Worm (Caenorhabditis elegans): Measurements from ENCODE around the gene C01G6.3.

Gene C01G6.3

DNA sequence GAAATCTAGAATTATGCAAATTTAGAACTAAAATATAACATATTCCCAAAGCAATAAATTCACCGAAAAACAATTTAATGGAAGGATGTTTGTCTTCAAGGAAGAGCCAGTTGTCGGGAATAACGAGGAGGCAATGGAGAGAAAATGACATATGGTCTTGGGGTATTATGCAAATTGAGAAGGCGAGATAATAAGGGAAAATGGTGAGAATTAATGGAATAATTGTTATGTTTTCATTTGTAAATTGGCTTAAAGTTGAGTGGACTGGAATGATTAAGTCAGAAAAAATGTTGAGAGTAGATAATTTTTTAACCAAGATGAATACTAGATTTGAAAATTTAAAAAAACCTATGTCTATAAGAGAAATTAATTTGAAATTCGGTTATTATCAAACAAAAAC is 35.2 kb downstream of the C01G6.3 start:
- TF ChIP-seq lin-39 (tag; optimal IDR thresholded peaks at IDR 0.05), result no peak
- no peak for TF ChIP-seq arid-1 (GFP tag; conservative IDR thresholded peaks at IDR 0.05)
- TF ChIP-seq ama-1 (optimal IDR thresholded peaks at IDR 0.05), result no peak
- TF ChIP-seq tag-97 (GFP tag; IDR thresholded peaks at IDR 0.05), result no peak
- TF ChIP-seq snpc-1.2 (GFP tag; IDR thresholded peaks at IDR 0.05), result no peak
- TF ChIP-seq egl-43 (GFP tag; IDR thresholded peaks at IDR 0.05), result no peak
- no peak for TF ChIP-seq zag-1 (tag; optimal IDR thresholded peaks at IDR 0.05)
- TF ChIP-seq duxl-1 (tag; optimal IDR thresholded peaks at IDR 0.05; ENCODE audit: poor library complexity), result no peak
- TF ChIP-seq mes-2 (tag; optimal IDR thresholded peaks at IDR 0.05; ENCODE audit: poor library complexity, severe bottlenecking), result no peak
- TF ChIP-seq unc-62 (GFP tag; optimal IDR thresholded peaks at IDR 0.05 in 1 of 2), result no peak
- no peak for TF ChIP-seq unc-62 (tag; optimal IDR thresholded peaks at IDR 0.05)
- no peak for TF ChIP-seq ceh-44 (GFP tag; IDR thresholded peaks at IDR 0.05)
- no peak for TF ChIP-seq madf-9 (GFP tag; conservative IDR thresholded peaks at IDR 0.05)

ce11 chrII:9305575-9305974 is 35.9 kb downstream of the C01G6.3 start:
- TF ChIP-seq ctbp-1 (GFP tag; IDR thresholded peaks at IDR 0.05) (0 out of 2 replicates have a peak, but pooled peaks have one; percentile 17), vab-7 (GFP tag; IDR thresholded peaks at IDR 0.05) (no peak), aha-1 (tag) (peak; percentile 23), unc-62 (GFP tag; optimal IDR thresholded peaks at IDR 0.05 in 1 of 2) (peak in 1 of 2 experiments; percentile 67), unc-62 (tag; optimal IDR thresholded peaks at IDR 0.05) (no peak)

DNA sequence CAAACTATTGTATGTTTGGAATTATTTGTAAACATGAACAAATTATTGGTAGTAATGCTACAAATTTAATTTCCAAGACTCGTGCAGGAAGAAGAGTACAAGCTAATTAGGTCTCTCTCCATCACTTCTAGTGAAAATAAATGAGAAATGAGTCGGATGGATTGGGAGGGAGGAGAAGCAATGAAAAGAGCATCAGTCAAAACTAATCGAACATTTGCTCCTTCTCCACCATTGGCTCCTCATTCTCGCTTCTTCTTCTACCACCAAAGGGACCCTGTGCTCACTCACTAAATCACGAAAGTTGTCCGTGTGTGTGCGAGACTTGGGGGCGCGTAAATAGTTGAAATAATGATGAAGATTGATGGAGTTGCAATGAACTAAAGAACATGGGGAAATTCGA is 37.1 kb downstream of the C01G6.3 start:
- no peak for TF ChIP-seq lin-13 (GFP tag; optimal IDR thresholded peaks at IDR 0.05)
- TF ChIP-seq unc-62 (GFP tag; optimal IDR thresholded peaks at IDR 0.05 in 1 of 2), result peak in 1 of 2 experiments; percentile 93
- no peak for TF ChIP-seq unc-62 (tag; optimal IDR thresholded peaks at IDR 0.05)
- no peak for TF ChIP-seq dmd-9 (GFP tag; IDR thresholded peaks at IDR 0.05)
- TF ChIP-seq R02D3.7 (tag; optimal IDR thresholded peaks at IDR 0.05), result no peak
- TF ChIP-seq tag-97 (GFP tag; IDR thresholded peaks at IDR 0.05), result no peak
- no peak for TF ChIP-seq ZK546.5 (tag; optimal IDR thresholded peaks at IDR 0.05)
- TF ChIP-seq Y5F2A.4 (GFP tag; optimal IDR thresholded peaks at IDR 0.05), result no peak
- no peak for TF ChIP-seq fkh-10 (GFP tag; optimal IDR thresholded peaks at IDR 0.05)
- no peak for TF ChIP-seq mdt-29 (GFP tag; IDR thresholded peaks at IDR 0.05)
- no peak for TF ChIP-seq spr-1 (tag; optimal IDR thresholded peaks at IDR 0.05)
- TF ChIP-seq Y48G9A.11 (GFP tag; IDR thresholded peaks at IDR 0.05), result no peak
- TF ChIP-seq dmd-6 (GFP tag; IDR thresholded peaks at IDR 0.05), result no peak
- TF ChIP-seq madf-5 (GFP tag; IDR thresholded peaks at IDR 0.05), result no peak
- no peak for TF ChIP-seq cey-2 (tag; optimal IDR thresholded peaks at IDR 0.05; ENCODE audit: borderline replicate concordance, insufficient read depth)
- TF ChIP-seq hlh-11 (tag; optimal IDR thresholded peaks at IDR 0.05), result peak; percentile 14
- no peak for TF ChIP-seq tra-1 (GFP tag; IDR thresholded peaks at IDR 0.05)
- no peak for TF ChIP-seq T26A8.4 (GFP tag; IDR thresholded peaks at IDR 0.05)
- TF ChIP-seq ZK337.2 (GFP tag; IDR thresholded peaks at IDR 0.05), result no peak
- TF ChIP-seq hlh-30 (tag; optimal IDR thresholded peaks at IDR 0.05; ENCODE audit: insufficient read depth), result no peak
- no peak for TF ChIP-seq Y75B8A.6 (GFP tag; IDR thresholded peaks at IDR 0.05)
- no peak for TF ChIP-seq nhr-6 (tag; optimal IDR thresholded peaks at IDR 0.05)
- TF ChIP-seq hif-1 (tag; optimal IDR thresholded peaks at IDR 0.05), result no peak
- no peak for TF ChIP-seq nhr-77 (tag; optimal IDR thresholded peaks at IDR 0.05)
- no peak for TF ChIP-seq gei-8 (GFP tag; optimal IDR thresholded peaks at IDR 0.05)
- TF ChIP-seq daf-12 (tag; optimal IDR thresholded peaks at IDR 0.05), result no peak
- no peak for TF ChIP-seq ceh-44 (GFP tag; IDR thresholded peaks at IDR 0.05)
- peak; percentile 61; the same call in 1 of the 2 replicates for TF ChIP-seq ceh-20 (GFP tag; IDR thresholded peaks at IDR 0.05)
- no peak for TF ChIP-seq nhr-25 (tag; optimal IDR thresholded peaks at IDR 0.05; ENCODE audit: borderline replicate concordance, insufficient read depth)
- no peak for TF ChIP-seq jun-1 (tag; optimal IDR thresholded peaks at IDR 0.05)
- TF ChIP-seq lsy-2 (tag; optimal IDR thresholded peaks at IDR 0.05), result peak in 1 of 2 experiments; percentile 19
- TF ChIP-seq nhr-42 (GFP tag; IDR thresholded peaks at IDR 0.05), result no peak
- TF ChIP-seq lin-29 (GFP tag; IDR thresholded peaks at IDR 0.05), result no peak
- peak; percentile 54 for TF ChIP-seq nhr-11 (tag; optimal IDR thresholded peaks at IDR 0.05)
- TF ChIP-seq unc-130 (GFP tag; optimal IDR thresholded peaks at IDR 0.05), result no peak
- peak; percentile 67 for TF ChIP-seq aha-1 (tag)
